Worm (Caenorhabditis elegans) whole organism, young adult: ENCODE measurements around the gene ttr-17.

Experiments used
- B0019.2 ChIP-seq: fragments of 200-800 bp; sonication (Bioruptor generic); conservative IDR thresholded peaks from 2 replicates; pipeline ENCODE4 v1.3.6; 2022; ENCODE audit warnings: missing genetic modification reagents, missing genetic modification characterization, missing compliant biosample characterization
- B0035.1 ChIP-seq: sonication (generic microtip); optimal IDR thresholded peaks from 2 replicates; lab custom pipeline; 2016; ENCODE audit warnings: missing genetic modification characterization, mild to moderate bottlenecking, missing compliant biosample characterization, missing genotype, missing genetic modification reagents
- D2030.7 ChIP-seq: fragments of 200-800 bp; sonication (Bioruptor generic); IDR thresholded peaks from 2 replicates; pipeline ENCODE4 v1.3.6; 2022; ENCODE audit warnings: missing genetic modification reagents, missing genetic modification characterization, missing compliant biosample characterization
- F23B12.7 ChIP-seq: sonication (generic microtip); optimal IDR thresholded peaks from 2 replicates; lab custom pipeline; 2017; ENCODE audit warnings: missing genetic modification characterization, mild to moderate bottlenecking, missing compliant biosample characterization, antibody characterized with exemption, moderate library complexity; ENCODE audit not compliant: insufficient read depth
- F33H1.4 ChIP-seq: fragments of 200-800 bp; sonication (Bioruptor generic); IDR thresholded peaks from 2 replicates; pipeline ENCODE4 v1.3.6; 2022; ENCODE audit warnings: missing genetic modification reagents, missing genetic modification characterization, missing compliant biosample characterization
- F49E8.2 ChIP-seq: sonication (generic microtip); optimal IDR thresholded peaks from 3 replicates; lab custom pipeline; 2017; ENCODE audit warnings: missing genetic modification characterization, mild to moderate bottlenecking, missing compliant biosample characterization, antibody characterized with exemption, moderate library complexity; ENCODE audit not compliant: insufficient read depth
- K12H6.12 ChIP-seq: fragments of 200-800 bp; sonication (Bioruptor generic); optimal IDR thresholded peaks from 2 replicates; lab custom pipeline; 2018; ENCODE audit warnings: mild to moderate bottlenecking, missing genetic modification characterization, missing compliant biosample characterization
- Y53G8AR.9 ChIP-seq: fragments of 200-800 bp; sonication (Bioruptor generic); conservative IDR thresholded peaks from 2 replicates; pipeline ENCODE4 v1.3.6; 2022; ENCODE audit warnings: missing genetic modification reagents, missing genetic modification characterization, missing compliant biosample characterization
- Y67H2A.10 ChIP-seq: fragments of 200-800 bp; sonication (Bioruptor generic); conservative IDR thresholded peaks from 2 replicates; pipeline ENCODE4 v1.3.6; 2022; ENCODE audit warnings: missing genetic modification reagents, missing genetic modification characterization, missing compliant biosample characterization
- ZK185.1 ChIP-seq: sonication (generic microtip); optimal IDR thresholded peaks from 2 replicates; lab custom pipeline; 2016; ENCODE audit warnings: mild to moderate bottlenecking, missing genetic modification characterization, missing compliant biosample characterization; ENCODE audit not compliant: poor library complexity, severe bottlenecking
- aptf-2 ChIP-seq: fragments of 200-800 bp; sonication (Bioruptor generic); conservative IDR thresholded peaks from 2 replicates; pipeline ENCODE4 v1.3.6; 2022; ENCODE audit warnings: missing genetic modification reagents, missing genetic modification characterization, missing compliant biosample characterization
- attf-3 ChIP-seq: fragments of 200-800 bp; sonication (Bioruptor generic); conservative IDR thresholded peaks from 2 replicates; pipeline ENCODE4 v1.3.6; 2022; ENCODE audit warnings: missing genetic modification reagents, missing genetic modification characterization, missing compliant biosample characterization
- attf-5 ChIP-seq: fragments of 200-800 bp; sonication (Bioruptor generic); optimal IDR thresholded peaks from 2 replicates; lab custom pipeline; 2018; ENCODE audit warnings: mild to moderate bottlenecking, missing genetic modification characterization, missing compliant biosample characterization
- attf-6 ChIP-seq: fragments of 200-800 bp; sonication (Bioruptor generic); IDR thresholded peaks from 2 replicates; pipeline ENCODE4 v1.3.6; 2022; ENCODE audit warnings: missing genetic modification reagents, missing genetic modification characterization, missing compliant biosample characterization
- ccch-3 ChIP-seq: fragments of 200-800 bp; sonication (Bioruptor generic); optimal IDR thresholded peaks from 2 replicates; lab custom pipeline; 2018; ENCODE audit warnings: mild to moderate bottlenecking, missing genetic modification characterization, missing compliant biosample characterization
- cebp-1 ChIP-seq, 2 experiments: fragments of 200-800 bp in 1 of 2; sonication (Bioruptor generic) in 1 of 2; sonication (generic microtip) in 1 of 2; IDR thresholded peaks in 1 of 2; optimal IDR thresholded peaks in 1 of 2; 2 replicates each; pipeline versions ENCODE4 v1.3.6 to Lab custom; 2017 to 2022; ENCODE audit warnings: missing compliant biosample characterization in 2 of 2, missing genetic modification characterization in 2 of 2, mild to moderate bottlenecking in 1 of 2, missing genetic modification reagents in 1 of 2, moderate library complexity in 1 of 2
- cebp-2 ChIP-seq: fragments of 200-800 bp; sonication (Bioruptor generic); IDR thresholded peaks from 2 replicates; pipeline ENCODE4 v1.3.6; 2022; ENCODE audit warnings: missing genetic modification characterization, missing compliant biosample characterization
- ceh-91 ChIP-seq: fragments of 200-800 bp; sonication (Bioruptor generic); IDR thresholded peaks from 2 replicates; pipeline ENCODE4 v1.3.6; 2022; ENCODE audit warnings: missing genetic modification reagents, missing genetic modification characterization, missing compliant biosample characterization
- gei-17 ChIP-seq: fragments of 200-800 bp; sonication (Bioruptor generic); optimal IDR thresholded peaks from 2 replicates; lab custom pipeline; 2018; ENCODE audit warnings: mild to moderate bottlenecking, missing genetic modification characterization, missing compliant biosample characterization
- hlh-12 ChIP-seq: sonication (generic microtip); optimal IDR thresholded peaks from 2 replicates; lab custom pipeline; 2016; ENCODE audit warnings: missing genetic modification characterization, missing compliant biosample characterization
- hlh-26 ChIP-seq: fragments of 200-800 bp; sonication (Bioruptor generic); conservative IDR thresholded peaks from 2 replicates; pipeline ENCODE4 v1.3.6; 2022; ENCODE audit warnings: missing genetic modification reagents, missing genetic modification characterization, missing compliant biosample characterization
- hrde-1 ChIP-seq: sonication (generic microtip); optimal IDR thresholded peaks from 2 replicates; lab custom pipeline; 2016; ENCODE audit warnings: missing genetic modification characterization, mild to moderate bottlenecking, missing compliant biosample characterization, moderate library complexity, missing genotype, missing genetic modification reagents, borderline replicate concordance
- lag-1 ChIP-seq: fragments of 200-800 bp; sonication (Bioruptor generic); IDR thresholded peaks from 2 replicates; pipeline ENCODE4 v1.3.6; 2022; ENCODE audit warnings: missing genetic modification reagents, missing genetic modification characterization, missing compliant biosample characterization
- lin-40 ChIP-seq: sonication (generic microtip); optimal IDR thresholded peaks from 2 replicates; lab custom pipeline; 2016; ENCODE audit warnings: missing genetic modification characterization, mild to moderate bottlenecking, missing compliant biosample characterization, missing genotype, missing genetic modification reagents
- madf-3 ChIP-seq: fragments of 200-800 bp; sonication (Bioruptor generic); IDR thresholded peaks from 2 replicates; pipeline ENCODE4 v1.3.6; 2022; ENCODE audit warnings: missing genetic modification reagents, missing genetic modification characterization, missing compliant biosample characterization
- madf-6 ChIP-seq: fragments of 200-800 bp; sonication (Bioruptor generic); IDR thresholded peaks from 2 replicates; pipeline ENCODE4 v1.3.6; 2022; ENCODE audit warnings: missing genetic modification reagents, missing genetic modification characterization, missing compliant biosample characterization
- madf-8 ChIP-seq: fragments of 200-800 bp; sonication (Bioruptor generic); conservative IDR thresholded peaks from 2 replicates; pipeline ENCODE4 v1.3.6; 2022; ENCODE audit warnings: missing genetic modification reagents, missing genetic modification characterization, missing compliant biosample characterization
- mcd-1 ChIP-seq: fragments of 200-800 bp; sonication (Bioruptor generic); IDR thresholded peaks from 2 replicates; pipeline ENCODE4 v1.3.6; 2022; ENCODE audit warnings: missing genetic modification reagents, missing genetic modification characterization, missing compliant biosample characterization
- mxl-1 ChIP-seq: sonication (generic microtip); optimal IDR thresholded peaks from 2 replicates; lab custom pipeline; 2016; ENCODE audit warnings: missing genetic modification characterization, missing compliant biosample characterization
- pbrm-1 ChIP-seq: fragments of 200-800 bp; sonication (Bioruptor generic); IDR thresholded peaks from 2 replicates; pipeline ENCODE4 v1.3.6; 2022; ENCODE audit warnings: missing genetic modification reagents, missing genetic modification characterization, missing compliant biosample characterization
- rec-8 ChIP-seq, 2 experiments: sonication (generic microtip); optimal IDR thresholded peaks; 2 replicates each; lab custom pipeline; 2016; ENCODE audit warnings: mild to moderate bottlenecking in 2 of 2, missing genetic modification characterization in 2 of 2, missing genetic modification reagents in 2 of 2, missing genotype in 2 of 2, missing biosample characterization in 1 of 2, missing compliant biosample characterization in 1 of 2, moderate library complexity in 1 of 2
- sdz-38 ChIP-seq: sonication (generic microtip); optimal IDR thresholded peaks from 2 replicates; lab custom pipeline; 2016; ENCODE audit warnings: missing genotype, missing genetic modification characterization, missing compliant biosample characterization
- snpc-1.3 ChIP-seq: sonication (generic microtip); optimal IDR thresholded peaks from 2 replicates; lab custom pipeline; 2017; ENCODE audit warnings: missing genetic modification characterization, mild to moderate bottlenecking, missing compliant biosample characterization, antibody characterized with exemption, moderate library complexity, missing genotype, missing genetic modification reagents; ENCODE audit not compliant: insufficient read depth
- somi-1 ChIP-seq: fragments of 200-800 bp; sonication (Bioruptor generic); optimal IDR thresholded peaks from 2 replicates; lab custom pipeline; 2018; ENCODE audit warnings: mild to moderate bottlenecking, missing genetic modification characterization, missing compliant biosample characterization
- unc-130 ChIP-seq: sonication (generic microtip); optimal IDR thresholded peaks from 2 replicates; lab custom pipeline; 2016; ENCODE audit warnings: missing genetic modification reagents, missing genetic modification characterization, missing compliant biosample characterization
- xnd-1 ChIP-seq: sonication (generic microtip); optimal IDR thresholded peaks from 2 replicates; lab custom pipeline; 2016; ENCODE audit warnings: missing genotype, missing genetic modification reagents, missing genetic modification characterization, missing compliant biosample characterization
- zfh-2 ChIP-seq: fragments of 200-800 bp; sonication (Bioruptor generic); conservative IDR thresholded peaks from 2 replicates; pipeline ENCODE4 v1.3.6; 2022; ENCODE audit warnings: missing genetic modification reagents, missing genetic modification characterization, missing compliant biosample characterization
- ztf-25 ChIP-seq: fragments of 200-800 bp; sonication (Bioruptor generic); IDR thresholded peaks from 2 replicates; pipeline ENCODE4 v1.3.6; 2022; ENCODE audit warnings: missing genetic modification reagents, missing genetic modification characterization, missing compliant biosample characterization
- ztf-26 ChIP-seq: sonication (generic microtip); optimal IDR thresholded peaks from 2 replicates; lab custom pipeline; 2017; ENCODE audit warnings: missing genetic modification characterization, missing compliant biosample characterization
- ztf-3 ChIP-seq: fragments of 200-800 bp; sonication (Bioruptor generic); optimal IDR thresholded peaks from 2 replicates; lab custom pipeline; 2018; ENCODE audit warnings: mild to moderate bottlenecking, missing genetic modification characterization, missing compliant biosample characterization

Gene ttr-17

ce11 chrIV:11067003-11067402 lies at the start of gene ttr-17:
Gene ttr-17 (minus strand): TSS chrIV:11067026.
- TF ChIP-seq mxl-1 (tag; lab: Kevin White, UChicago) (no peak), B0035.1 (tag; lab: Kevin White, UChicago) (no peak)

ce11 chrIV:11112641-11113040 lies 45.8 kb upstream of the ttr-17 start, which contains the start of gene clc-9:
Gene clc-9 (plus strand): TSS chrIV:11112941.
- no peak for TF ChIP-seq madf-8 (GFP tag; lab: Robert Waterston, UW)
- TF ChIP-seq F33H1.4 (GFP tag; lab: Robert Waterston, UW): no peak
- no peak for TF ChIP-seq ztf-25 (GFP tag; lab: Robert Waterston, UW)
- no peak for TF ChIP-seq ceh-91 (GFP tag; lab: Robert Waterston, UW)
- no peak for TF ChIP-seq Y67H2A.10 (GFP tag; lab: Robert Waterston, UW)
- no peak for TF ChIP-seq ztf-3 (GFP tag; lab: Kevin White, UChicago)
- TF ChIP-seq cebp-2 (GFP tag; lab: Robert Waterston, UW): no peak

ce11 chrIV:11111898-11112297 lies 45.1 kb upstream of the ttr-17 start:
- no peak for TF ChIP-seq K12H6.12 (tag; lab: Kevin White, UChicago)
- no peak for TF ChIP-seq Y53G8AR.9
- no peak for TF ChIP-seq lag-1 (GFP tag; lab: Robert Waterston, UW)
- no peak for TF ChIP-seq F23B12.7 (tag; lab: Kevin White, UChicago)
- no peak for TF ChIP-seq cebp-1 (GFP tag; IDR thresholded peaks at IDR 0.05; lab: Robert Waterston, UW)
- TF ChIP-seq cebp-1 (tag; optimal IDR thresholded peaks at IDR 0.05; lab: Kevin White, UChicago): no peak
- no peak for TF ChIP-seq hrde-1 (tag; lab: Kevin White, UChicago)
- TF ChIP-seq lin-40 (tag; lab: Kevin White, UChicago): no peak
- TF ChIP-seq sdz-38: no peak
- no peak for TF ChIP-seq madf-3 (GFP tag; lab: Robert Waterston, UW)
- TF ChIP-seq unc-130 (GFP tag; lab: Kevin White, UChicago): no peak
- TF ChIP-seq rec-8 (tag; optimal IDR thresholded peaks at IDR 0.05; lab: Kevin White, UChicago): no peak
- TF ChIP-seq gei-17 (GFP tag; lab: Kevin White, UChicago): no peak
- no peak for TF ChIP-seq pbrm-1 (GFP tag; lab: Robert Waterston, UW)
- TF ChIP-seq aptf-2 (GFP tag; lab: Robert Waterston, UW): no peak
- no peak for TF ChIP-seq B0019.2 (GFP tag; lab: Robert Waterston, UW)
- TF ChIP-seq madf-6 (GFP tag; lab: Robert Waterston, UW): no peak
- no peak for TF ChIP-seq somi-1 (GFP tag; lab: Kevin White, UChicago)
- TF ChIP-seq ztf-26 (tag; lab: Kevin White, UChicago): no peak

- TF ChIP-seq attf-6 (GFP tag; lab: Robert Waterston, UW) (no peak), F49E8.2 (tag; lab: Kevin White, UChicago) (peak; percentile 19), attf-3 (GFP tag; lab: Robert Waterston, UW) (no peak), snpc-1.3 (tag; lab: Kevin White, UChicago) (peak; percentile 33), hrde-1 (tag; lab: Kevin White, UChicago) (no peak), pbrm-1 (GFP tag; lab: Robert Waterston, UW) (0 out of 2 replicates have a peak, but pooled peaks have one; percentile 11), cebp-1 (GFP tag; IDR thresholded peaks at IDR 0.05; lab: Robert Waterston, UW) (no peak), cebp-1 (tag; optimal IDR thresholded peaks at IDR 0.05; lab: Kevin White, UChicago) (peak; percentile 19), zfh-2 (GFP tag; lab: Robert Waterston, UW) (no peak), F23B12.7 (tag; lab: Kevin White, UChicago) (peak; percentile 13), D2030.7 (GFP tag; lab: Robert Waterston, UW) (peak; percentile 52; the same call in 1 of the 2 replicates), hlh-12 (tag; lab: Kevin White, UChicago) (no peak), hlh-26 (GFP tag; lab: Robert Waterston, UW) (no peak), attf-5 (GFP tag; lab: Kevin White, UChicago) (no peak), ccch-3 (GFP tag; lab: Kevin White, UChicago) (no peak), ztf-25 (GFP tag; lab: Robert Waterston, UW) (no peak), xnd-1 (no peak), mcd-1 (GFP tag; lab: Robert Waterston, UW) (peak; percentile 54), ZK185.1 (tag; lab: Kevin White, UChicago) (no peak)
Observed at ce11 chrIV:11110995-11111619, 44.3 kb upstream of the ttr-17 start, which contains the start of gene rps-5. Gene rps-5 (minus strand): TSS chrIV:11111045.
